Worm (Caenorhabditis elegans): ENCODE results near the gene str-144.

- TF ChIP-seq nhr-28 (tag; optimal IDR thresholded peaks at IDR 0.05) (no peak), nhr-111 (GFP tag; optimal IDR thresholded peaks at IDR 0.05) (no peak), unc-62 (GFP tag; optimal IDR thresholded peaks at IDR 0.05 in 1 of 2) (no peak), unc-62 (tag; optimal IDR thresholded peaks at IDR 0.05) (no peak), skn-1 (tag; optimal IDR thresholded peaks at IDR 0.05) (no peak), cey-2 (tag; optimal IDR thresholded peaks at IDR 0.05; ENCODE audit: borderline replicate concordance, insufficient read depth) (no peak), ama-1 (optimal IDR thresholded peaks at IDR 0.05) (no peak), vab-7 (GFP tag; IDR thresholded peaks at IDR 0.05) (no peak), F26F4.8 (GFP tag; conservative IDR thresholded peaks at IDR 0.05) (no peak), ceh-20 (GFP tag; IDR thresholded peaks at IDR 0.05) (no peak)
Measured at ce11 chrV:8046706-8047105, 25.2 kb downstream of the str-144 start, which contains the start of gene ZC513.3.

All from whole organism, L4 larva.